Fruit fly (Drosophila melanogaster) whole organism, embryonic: ENCODE data around the gene jus.
A peak's percentile ranks its signal among the peaks of the same experiment; 100 is the strongest.

Experiments
- BEAF-32 ChIP-seq: fragments of 200-800 bp; sonication (Bioruptor generic); optimal IDR thresholded peaks from 3 replicates; lab custom pipeline; 2017; ENCODE audit warnings: missing biosample characterization, missing genetic modification characterization, mild to moderate bottlenecking, moderate library complexity, missing genetic modification reagents
- Bgb ChIP-seq: fragments of 200-800 bp; sonication (Bioruptor generic); IDR thresholded peaks from 2 replicates; pipeline ENCODE4 v1.3.6; 2022; ENCODE audit warnings: missing biosample characterization, missing genetic modification characterization; ENCODE audit not compliant: partially characterized antibody
- CG10565 ChIP-seq: fragments of 200-800 bp; sonication (Bioruptor generic); optimal IDR thresholded peaks from 3 replicates; lab custom pipeline; 2016; ENCODE audit warnings: missing biosample characterization, mild to moderate bottlenecking, missing genetic modification characterization
- CG10654 ChIP-seq: fragments of 200-800 bp; sonication (Bioruptor generic); optimal IDR thresholded peaks from 2 replicates; lab custom pipeline; 2016; ENCODE audit warnings: missing biosample characterization, missing genetic modification characterization
- CG10979 ChIP-seq: fragments of 200-800 bp; sonication (Bioruptor generic); optimal IDR thresholded peaks from 2 replicates; lab custom pipeline; 2018; ENCODE audit warnings: missing biosample characterization, mild to moderate bottlenecking, missing genetic modification characterization, moderate library complexity
- CG11456 ChIP-seq: fragments of 200-800 bp; sonication (Bioruptor generic); IDR thresholded peaks from 3 replicates; pipeline ENCODE4 v1.3.6; 2022; ENCODE audit warnings: missing biosample characterization, missing genetic modification characterization
- CG12071 ChIP-seq: fragments of 200-800 bp; sonication (Bioruptor generic); optimal IDR thresholded peaks from 3 replicates; lab custom pipeline; 2018; ENCODE audit warnings: missing biosample characterization, mild to moderate bottlenecking, missing genetic modification characterization
- CG12104 ChIP-seq: fragments of 200-800 bp; sonication (Bioruptor generic); optimal IDR thresholded peaks from 3 replicates; lab custom pipeline; 2016; ENCODE audit warnings: missing biosample characterization, missing genetic modification characterization
- CG15514 ChIP-seq: fragments of 200-800 bp; sonication (Bioruptor generic); optimal IDR thresholded peaks from 3 replicates; lab custom pipeline; 2017; ENCODE audit warnings: missing biosample characterization, missing genetic modification characterization, mild to moderate bottlenecking, moderate library complexity, missing genetic modification reagents
- CG16863 ChIP-seq: fragments of 200-800 bp; sonication (Bioruptor generic); optimal IDR thresholded peaks from 3 replicates; lab custom pipeline; 2016; ENCODE audit warnings: missing biosample characterization, missing genetic modification characterization
- CG2129 ChIP-seq: fragments of 200-800 bp; sonication (Bioruptor generic); IDR thresholded peaks from 2 replicates; pipeline ENCODE4 v1.3.6; 2022; ENCODE audit warnings: missing biosample characterization, missing genetic modification characterization; ENCODE audit not compliant: partially characterized antibody
- CG3163 ChIP-seq: fragments of 200-800 bp; sonication (Bioruptor generic); optimal IDR thresholded peaks from 3 replicates; lab custom pipeline; 2016; ENCODE audit warnings: missing biosample characterization, missing genetic modification characterization
- CG3281 ChIP-seq: fragments of 200-800 bp; sonication (Bioruptor generic); optimal IDR thresholded peaks from 3 replicates; lab custom pipeline; 2017; ENCODE audit warnings: missing biosample characterization, mild to moderate bottlenecking, missing genetic modification characterization
- CG33213 ChIP-seq: fragments of 200-800 bp; sonication (Bioruptor generic); optimal IDR thresholded peaks from 3 replicates; lab custom pipeline; 2016; ENCODE audit warnings: missing biosample characterization, missing genetic modification characterization
- CG34224 ChIP-seq: fragments of 200-800 bp; sonication (Bioruptor generic); IDR thresholded peaks from 3 replicates; pipeline ENCODE4 v1.3.6; 2022; ENCODE audit warnings: missing biosample characterization, missing genetic modification characterization; ENCODE audit not compliant: partially characterized antibody
- CG4424 ChIP-seq: fragments of 200-800 bp; sonication (Bioruptor generic); optimal IDR thresholded peaks from 3 replicates; lab custom pipeline; 2016; ENCODE audit warnings: missing biosample characterization, missing genetic modification characterization
- CG7786 ChIP-seq: fragments of 200-800 bp; sonication (Bioruptor generic); optimal IDR thresholded peaks from 2 replicates; lab custom pipeline; 2016; ENCODE audit warnings: missing biosample characterization, missing genetic modification characterization
- CG7987 ChIP-seq: fragments of 200-800 bp; sonication (Bioruptor generic); optimal IDR thresholded peaks from 2 replicates; lab custom pipeline; 2018; ENCODE audit warnings: missing biosample characterization, mild to moderate bottlenecking, missing genetic modification characterization, moderate library complexity
- CG8478 ChIP-seq: fragments of >200 bp; optimal IDR thresholded peaks from 2 replicates; lab custom pipeline; 2018
- CG8924 ChIP-seq: fragments of 200-800 bp; optimal IDR thresholded peaks from 3 replicates; lab custom pipeline; 2019; ENCODE audit warnings: missing biosample characterization, mild to moderate bottlenecking, missing genetic modification characterization, moderate library complexity
- Dll ChIP-seq: fragments of 200-800 bp; sonication (Bioruptor generic); IDR thresholded peaks from 4 replicates; pipeline ENCODE4 v1.3.6; 2022; ENCODE audit warnings: missing biosample characterization, missing genetic modification characterization; ENCODE audit not compliant: partially characterized antibody
- Dref ChIP-seq: fragments of 200-800 bp; sonication (Bioruptor generic); IDR thresholded peaks from 2 replicates; pipeline ENCODE4 v1.3.6; 2022; ENCODE audit warnings: missing biosample characterization, missing genetic modification characterization
- GATAe ChIP-seq: fragments of 200-800 bp; sonication (Bioruptor generic); conservative IDR thresholded peaks from 2 replicates; pipeline ENCODE4 v1.3.6; 2022; ENCODE audit warnings: missing biosample characterization, missing genetic modification characterization
- Jarid2 ChIP-seq: fragments of 200-800 bp; sonication (Bioruptor generic); optimal IDR thresholded peaks from 3 replicates; lab custom pipeline; 2017; ENCODE audit warnings: mild to moderate bottlenecking, missing biosample characterization, missing genetic modification reagents, missing genetic modification characterization
- Med ChIP-seq: fragments of 200-800 bp; sonication (Bioruptor generic); peaks from one replicate; lab custom pipeline; 2016; ENCODE audit warnings: missing biosample characterization, missing genetic modification characterization, mild to moderate bottlenecking, inconsistent platforms, moderate library complexity
- NC2β ChIP-seq: fragments of 200-800 bp; sonication (Bioruptor generic); optimal IDR thresholded peaks from 2 replicates; lab custom pipeline; 2016; ENCODE audit warnings: missing biosample characterization, missing genetic modification characterization
- Oaz ChIP-seq: fragments of 200-800 bp; sonication (Bioruptor generic); IDR thresholded peaks from 2 replicates; pipeline ENCODE4 v1.3.6; 2022; ENCODE audit warnings: missing biosample characterization, missing genetic modification characterization
- Sin3A ChIP-seq: fragments of >200 bp; optimal IDR thresholded peaks from 2 replicates; lab custom pipeline; 2018
- Sry-δ ChIP-seq: fragments of 200-800 bp; sonication (Bioruptor generic); optimal IDR thresholded peaks from 2 replicates; lab custom pipeline; 2016; ENCODE audit warnings: missing biosample characterization, missing genetic modification characterization
- ato ChIP-seq: fragments of 200-800 bp; sonication (Bioruptor generic); IDR thresholded peaks from 2 replicates; pipeline ENCODE4 v1.3.6; 2022; ENCODE audit warnings: missing biosample characterization, missing genetic modification characterization; ENCODE audit not compliant: partially characterized antibody
- chn ChIP-seq: fragments of 200-800 bp; sonication (Bioruptor generic); optimal IDR thresholded peaks from 2 replicates; lab custom pipeline; 2016; ENCODE audit warnings: missing biosample characterization, missing genetic modification characterization
- cwo ChIP-seq: fragments of 200-800 bp; sonication (Bioruptor generic); optimal IDR thresholded peaks from 3 replicates; lab custom pipeline; 2017; ENCODE audit warnings: missing biosample characterization, missing genetic modification characterization, mild to moderate bottlenecking, moderate library complexity, missing genetic modification reagents
- dm ChIP-seq: fragments of 200-800 bp; sonication (Bioruptor generic); optimal IDR thresholded peaks from 3 replicates; lab custom pipeline; 2016; ENCODE audit warnings: missing biosample characterization, missing genetic modification characterization
- exex ChIP-seq: fragments of 200-800 bp; sonication (Bioruptor generic); optimal IDR thresholded peaks from 4 replicates; lab custom pipeline; 2018; ENCODE audit warnings: missing biosample characterization, mild to moderate bottlenecking, missing genetic modification characterization, moderate library complexity
- ftz-f1 ChIP-seq: fragments of 200-800 bp; sonication (Bioruptor generic); optimal IDR thresholded peaks from 2 replicates; lab custom pipeline; 2016; ENCODE audit warnings: missing biosample characterization, missing genetic modification characterization
- gfzf ChIP-seq: fragments of 200-800 bp; sonication (Bioruptor generic); optimal IDR thresholded peaks from 2 replicates; lab custom pipeline; 2016; ENCODE audit warnings: missing biosample characterization, mild to moderate bottlenecking, missing genetic modification characterization, moderate library complexity
- gro ChIP-seq: fragments of 200-800 bp; sonication (Bioruptor generic); optimal IDR thresholded peaks from 2 replicates; lab custom pipeline; 2016; ENCODE audit warnings: missing biosample characterization, missing genetic modification characterization
- ham ChIP-seq: fragments of 200-800 bp; sonication (Bioruptor generic); IDR thresholded peaks from 2 replicates; pipeline ENCODE4 v1.3.6; 2022; ENCODE audit warnings: missing biosample characterization, missing genetic modification characterization
- knrl ChIP-seq: fragments of 200-800 bp; sonication (Bioruptor generic); IDR thresholded peaks from 3 replicates; pipeline ENCODE4 v1.3.6; 2022; ENCODE audit warnings: missing biosample characterization, missing genetic modification characterization; ENCODE audit not compliant: partially characterized antibody
- lilli ChIP-seq: fragments of 200-800 bp; sonication (Bioruptor generic); optimal IDR thresholded peaks from 3 replicates; lab custom pipeline; 2016; ENCODE audit warnings: missing biosample characterization, missing genetic modification characterization
- mld ChIP-seq: fragments of 200-800 bp; sonication (Bioruptor generic); IDR thresholded peaks from 3 replicates; pipeline ENCODE4 v1.3.6; 2022; ENCODE audit warnings: missing biosample characterization, missing genetic modification characterization; ENCODE audit not compliant: partially characterized antibody
- pzg ChIP-seq: fragments of 200-800 bp; sonication (Bioruptor generic); optimal IDR thresholded peaks from 3 replicates; lab custom pipeline; 2018; ENCODE audit warnings: missing biosample characterization, mild to moderate bottlenecking, missing genetic modification characterization, moderate library complexity
- salm ChIP-seq: fragments of 200-800 bp; sonication (Bioruptor generic); optimal IDR thresholded peaks from 2 replicates; lab custom pipeline; 2018; ENCODE audit warnings: missing biosample characterization, mild to moderate bottlenecking, missing genetic modification characterization
- sna ChIP-seq: fragments of 200-800 bp; sonication (Bioruptor generic); IDR thresholded peaks from 2 replicates; pipeline ENCODE4 v1.3.6; 2022; ENCODE audit warnings: missing biosample characterization, missing genetic modification characterization; ENCODE audit not compliant: partially characterized antibody
- stc ChIP-seq: fragments of 200-800 bp; sonication (Bioruptor generic); IDR thresholded peaks from 2 replicates; pipeline ENCODE4 v1.3.6; 2022; ENCODE audit warnings: missing biosample characterization, missing genetic modification characterization
- tna ChIP-seq: fragments of 200-800 bp; sonication (Bioruptor generic); IDR thresholded peaks from 2 replicates; pipeline ENCODE4 v1.3.6; 2022; ENCODE audit warnings: missing biosample characterization, missing genetic modification characterization; ENCODE audit not compliant: partially characterized antibody
- trem ChIP-seq: fragments of 200-800 bp; optimal IDR thresholded peaks from 3 replicates; lab custom pipeline; 2019; ENCODE audit warnings: missing biosample characterization, mild to moderate bottlenecking, missing genetic modification characterization, moderate library complexity
- zfh1 ChIP-seq: fragments of 200-800 bp; sonication (Bioruptor generic); IDR thresholded peaks from 3 replicates; pipeline ENCODE4 v1.3.6; 2022; ENCODE audit warnings: missing biosample characterization, missing genetic modification characterization

The jus gene

dm6 chr3R:29229958-29230357, 35.2 kb upstream of the jus start (continued):
- no peak for TF ChIP-seq CG10565
- no peak for TF ChIP-seq CG10654 (GFP tag; lab: Kevin White, UChicago)
- peak; percentile 69 for TF ChIP-seq exex (tag; lab: Kevin White, UChicago)
- TF ChIP-seq GATAe, result peak; percentile 40; the same call in 1 of the 2 replicates
- no peak for TF ChIP-seq CG2129 (GFP tag; lab: Robert Waterston, UW)
- no peak for TF ChIP-seq CG4424
- peak; percentile 9 for TF ChIP-seq cwo
- TF ChIP-seq stc (GFP tag; lab: Robert Waterston, UW), result no peak
- TF ChIP-seq, all 482 proteins: peak for 8

dm6 chr3R:29228745-29229448, 34.1 kb upstream of the jus start, which contains the start of gene Usp1:
Usp1 (plus strand) TSS chr3R:29229161.
- TF ChIP-seq CG15514 (GFP tag; lab: Kevin White, UChicago), result peak; percentile 60
- TF ChIP-seq CG12071 (GFP tag; lab: Kevin White, UChicago), result no peak
- peak; percentile 94 for TF ChIP-seq BEAF-32 (GFP tag; lab: Kevin White, UChicago)
- TF ChIP-seq dm (GFP tag; lab: Kevin White, UChicago), result no peak
- peak; percentile 100 for TF ChIP-seq Dref (GFP tag; lab: Robert Waterston, UW)
- TF ChIP-seq CG33213 (GFP tag; lab: Kevin White, UChicago), result peak; percentile 37
- peak; percentile 54 for TF ChIP-seq trem
- TF ChIP-seq CG10979 (tag; lab: Kevin White, UChicago), result peak; percentile 16
- TF ChIP-seq salm, result no peak
- TF ChIP-seq CG16863 (GFP tag; lab: Kevin White, UChicago), result no peak
- peak; percentile 27 for TF ChIP-seq gfzf
- TF ChIP-seq CG3281 (GFP tag; lab: Kevin White, UChicago), result no peak
- TF ChIP-seq CG3163 (GFP tag; lab: Kevin White, UChicago), result peak; percentile 5
- TF ChIP-seq CG7987 (GFP tag; lab: Kevin White, UChicago), result peak; percentile 26
- peak; percentile 72 for TF ChIP-seq Sin3A (lab: Kevin White, UChicago)
- no peak for TF ChIP-seq Oaz (GFP tag; lab: Robert Waterston, UW)
- peak; percentile 93 for TF ChIP-seq Sry-δ (GFP tag; lab: Kevin White, UChicago)
- no peak for TF ChIP-seq CG11456
- TF ChIP-seq chn (GFP tag; lab: Kevin White, UChicago), result no peak
- peak; percentile 91 for TF ChIP-seq Dll (GFP tag; lab: Robert Waterston, UW)
- peak; percentile 98 for TF ChIP-seq Bgb (GFP tag; lab: Robert Waterston, UW)
- peak; percentile 92 for TF ChIP-seq pzg (GFP tag; lab: Kevin White, UChicago)
- TF ChIP-seq tna (GFP tag; lab: Robert Waterston, UW), result peak; percentile 98
- no peak for TF ChIP-seq ham (GFP tag; lab: Robert Waterston, UW)
- TF ChIP-seq CG34224 (GFP tag; lab: Robert Waterston, UW), result peak; percentile 95
- peak; percentile 65 for TF ChIP-seq gro (GFP tag; lab: Kevin White, UChicago)
- peak; percentile 87 for TF ChIP-seq CG8478 (lab: Kevin White, UChicago)
- TF ChIP-seq ato (GFP tag; lab: Robert Waterston, UW), result peak; percentile 98
- TF ChIP-seq NC2β (GFP tag; lab: Kevin White, UChicago), result no peak
- no peak for TF ChIP-seq CG12104
- peak; percentile 94 for TF ChIP-seq knrl
- peak; percentile 97 for TF ChIP-seq mld (GFP tag; lab: Robert Waterston, UW)
- TF ChIP-seq zfh1, result no peak
- no peak for TF ChIP-seq Jarid2 (GFP tag; lab: Kevin White, UChicago)
- TF ChIP-seq Med (GFP tag; lab: Kevin White, UChicago), result peak; percentile 83
- TF ChIP-seq CG7786 (GFP tag; lab: Kevin White, UChicago), result no peak
- TF ChIP-seq lilli (GFP tag; lab: Kevin White, UChicago), result peak; percentile 27
- TF ChIP-seq ftz-f1 (GFP tag; lab: Kevin White, UChicago), result peak; percentile 19
- TF ChIP-seq CG8924 (tag; lab: Kevin White, UChicago), result peak; percentile 27
- TF ChIP-seq sna (GFP tag; lab: Robert Waterston, UW), result peak; percentile 90
